Fruit fly (Drosophila melanogaster): ENCODE data around the gene SAK.

Gene SAK

DNA sequence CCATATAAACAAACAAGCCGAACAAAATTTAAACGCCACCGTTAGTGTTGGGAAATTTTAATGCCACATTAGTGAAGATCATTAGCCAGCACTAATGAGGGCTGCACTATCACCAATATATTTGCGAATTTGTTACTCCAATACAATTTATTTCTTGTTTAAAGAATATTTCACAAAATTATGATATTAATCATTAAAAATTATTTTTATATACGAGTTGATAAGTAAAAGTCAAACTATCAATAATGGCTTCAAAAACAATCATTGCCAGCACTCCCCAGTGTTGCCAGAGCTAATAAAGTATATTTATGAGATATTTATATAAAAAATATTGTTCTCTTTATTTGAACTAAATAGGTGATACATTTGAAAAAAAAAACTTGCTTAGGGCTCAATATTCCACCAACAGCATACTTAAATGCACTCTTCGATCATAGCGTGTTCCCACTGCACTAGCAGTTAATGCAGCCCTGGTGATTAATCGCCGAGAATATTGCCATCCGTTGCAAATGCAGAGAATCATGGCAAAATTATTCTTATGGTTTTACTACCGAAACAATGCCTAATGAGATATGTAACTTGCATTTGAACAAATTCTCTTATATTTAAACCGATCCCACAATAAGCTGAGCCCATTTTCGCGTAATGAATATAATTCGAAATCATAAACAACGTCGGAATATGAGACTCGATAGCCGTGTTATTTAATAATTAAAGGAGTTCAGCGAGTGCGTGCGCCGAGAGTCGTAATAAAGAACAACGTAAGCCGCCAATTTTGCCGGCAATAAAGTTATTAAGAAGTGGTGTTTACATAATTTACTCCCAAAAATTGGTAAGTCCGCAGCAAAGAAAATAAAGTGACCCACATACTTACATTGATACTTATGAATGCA lies at the start of gene SAK, which contains the start of gene Cdk12 (continued):
- peak; percentile 64 for TF ChIP-seq knrl (GFP tag; IDR thresholded peaks at IDR 0.05; ENCODE audit: partially characterized antibody)
- TF ChIP-seq CG8388 (GFP tag; optimal IDR thresholded peaks at IDR 0.05) = peak; percentile 78
- TF ChIP-seq Hr39 (optimal IDR thresholded peaks at IDR 0.05) = no peak
- peak; percentile 76 for TF ChIP-seq CG32772 (GFP tag; IDR thresholded peaks at IDR 0.05)
- TF ChIP-seq CG33213 (GFP tag; optimal IDR thresholded peaks at IDR 0.05) = no peak
- no peak for TF ChIP-seq fd102C (GFP tag; optimal IDR thresholded peaks at IDR 0.05)
- TF ChIP-seq bigmax (GFP tag; optimal IDR thresholded peaks at IDR 0.05) = no peak
- peak; percentile 76 for TF ChIP-seq sqz (GFP tag; optimal IDR thresholded peaks at IDR 0.05)
- TF ChIP-seq Sox100B (GFP tag; optimal IDR thresholded peaks at IDR 0.05) = peak; percentile 89
- peak; percentile 92 for TF ChIP-seq grau (tag; optimal IDR thresholded peaks at IDR 0.05)
- TF ChIP-seq ham (GFP tag; IDR thresholded peaks at IDR 0.05) = peak; percentile 24; the same call in 1 of the 2 replicates
- TF ChIP-seq sisA (GFP tag; IDR thresholded peaks at IDR 0.05) = peak; percentile 86
- TF ChIP-seq croc (GFP tag; conservative IDR thresholded peaks at IDR 0.05) = peak; percentile 50; the same call in 2 of the 3 replicates
- TF ChIP-seq CG18764 (GFP tag; optimal IDR thresholded peaks at IDR 0.05) = peak; percentile 69
- peak; percentile 77 for TF ChIP-seq mam (GFP tag; optimal IDR thresholded peaks at IDR 0.05)
- TF ChIP-seq CG42726 (GFP tag; IDR thresholded peaks at IDR 0.05; ENCODE audit: partially characterized antibody) = no peak
- TF ChIP-seq otp (GFP tag; IDR thresholded peaks at IDR 0.05) = peak; percentile 45; the same call in 1 of the 3 replicates
- peak; percentile 89 for TF ChIP-seq CG17829 (tag; optimal IDR thresholded peaks at IDR 0.05)
- TF ChIP-seq CG4730 (GFP tag; IDR thresholded peaks at IDR 0.05) = no peak; the same call in 1 of the 2 replicates
- peak; percentile 49 for TF ChIP-seq tx (GFP tag; optimal IDR thresholded peaks at IDR 0.05)
- peak; percentile 89 for TF ChIP-seq lab (GFP tag; optimal IDR thresholded peaks at IDR 0.05)
- peak; percentile 47; the same call in 1 of the 2 replicates for TF ChIP-seq toy (GFP tag; IDR thresholded peaks at IDR 0.05)
- peak; percentile 86 for TF ChIP-seq CG13296 (GFP tag; optimal IDR thresholded peaks at IDR 0.05)
- TF ChIP-seq NC2β (GFP tag; optimal IDR thresholded peaks at IDR 0.05) = no peak
- peak; percentile 19 for TF ChIP-seq maf-S (GFP tag; optimal IDR thresholded peaks at IDR 0.05)
- peak; percentile 74 for TF ChIP-seq D19B (GFP tag; optimal IDR thresholded peaks at IDR 0.05)
- peak; percentile 97 for TF ChIP-seq ssp (GFP tag; IDR thresholded peaks at IDR 0.05)
- peak; percentile 47; the same call in 1 of the 2 replicates for TF ChIP-seq aop (GFP tag; IDR thresholded peaks at IDR 0.05)
- peak; percentile 37 for TF ChIP-seq CG9797 (GFP tag; optimal IDR thresholded peaks at IDR 0.05)
- TF ChIP-seq CG3065 (GFP tag; optimal IDR thresholded peaks at IDR 0.05) = peak; percentile 58
- TF ChIP-seq lmd (GFP tag; IDR thresholded peaks at IDR 0.05) = peak; percentile 87
- TF ChIP-seq CG43689 (GFP tag; IDR thresholded peaks at IDR 0.05) = 0 out of 2 replicates have a peak, but pooled peaks have one; percentile 34
- peak; percentile 82 for TF ChIP-seq slou (GFP tag; optimal IDR thresholded peaks at IDR 0.05)
- TF ChIP-seq CG2889 (GFP tag; IDR thresholded peaks at IDR 0.05) = peak; percentile 81; the same call in 2 of the 3 replicates
- peak; percentile 89 for TF ChIP-seq MESR4 (GFP tag; optimal IDR thresholded peaks at IDR 0.05)
- TF ChIP-seq CG16813 (GFP tag; IDR thresholded peaks at IDR 0.05; ENCODE audit: partially characterized antibody) = peak; percentile 55; the same call in 2 of the 3 replicates
- peak; percentile 58 for TF ChIP-seq bab2 (GFP tag; optimal IDR thresholded peaks at IDR 0.05)
- peak; percentile 87 for TF ChIP-seq so (GFP tag; IDR thresholded peaks at IDR 0.05)
- TF ChIP-seq trh (GFP tag; optimal IDR thresholded peaks at IDR 0.05) = peak; percentile 55
- 0 out of 2 replicates have a peak, but pooled peaks have one; percentile 43 for TF ChIP-seq CG4360 (GFP tag; IDR thresholded peaks at IDR 0.05)
- TF ChIP-seq ERR (GFP tag; optimal IDR thresholded peaks at IDR 0.05) = peak; percentile 30
- peak; percentile 86 for TF ChIP-seq Med (GFP tag)
- peak; percentile 11 for TF ChIP-seq vfl (GFP tag; optimal IDR thresholded peaks at IDR 0.05)
- no peak for TF ChIP-seq HLHmδ (GFP tag; optimal IDR thresholded peaks at IDR 0.05)
- peak; percentile 72 for TF ChIP-seq ken (GFP tag; IDR thresholded peaks at IDR 0.05)
- TF ChIP-seq CG6654 (GFP tag; optimal IDR thresholded peaks at IDR 0.05) = peak; percentile 68
- TF ChIP-seq CG3407 (GFP tag; optimal IDR thresholded peaks at IDR 0.05) = peak; percentile 73
- peak; percentile 79 for TF ChIP-seq gsb (GFP tag; IDR thresholded peaks at IDR 0.05)
- peak; percentile 77 for TF ChIP-seq Blimp-1 (GFP tag; optimal IDR thresholded peaks at IDR 0.05)

Measured in whole organism, embryonic.